Worm (Caenorhabditis elegans): ENCODE results near the gene Y57G7A.11.

DNA sequence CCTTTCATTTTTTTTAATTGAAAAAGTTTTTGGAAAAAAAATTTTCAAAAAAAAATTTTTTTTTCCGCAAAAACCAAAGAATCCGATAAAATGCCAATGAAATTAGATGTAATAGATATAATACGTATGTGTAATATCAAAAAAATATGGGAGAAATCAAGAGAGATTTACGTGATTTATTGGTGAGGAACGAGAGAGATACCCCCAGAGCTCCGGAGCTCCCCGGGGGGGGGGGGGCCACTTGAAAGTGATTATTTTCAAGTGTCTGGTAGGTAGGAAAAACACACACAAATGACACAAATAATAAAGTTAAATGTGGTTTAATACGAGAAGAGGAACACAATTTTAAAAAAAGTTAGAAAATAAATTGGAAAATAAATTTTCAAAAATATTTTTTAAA is at the start of gene Y57G7A.11:
- TF ChIP-seq lin-13 (tag; optimal IDR thresholded peaks at IDR 0.05) (no peak), unc-62 (GFP tag; optimal IDR thresholded peaks at IDR 0.05) (no peak), snpc-4 (tag; optimal IDR thresholded peaks at IDR 0.05) (no peak), nhr-28 (tag; optimal IDR thresholded peaks at IDR 0.05) (no peak)

All from whole organism, mixed stage, embryonic.